Worm (Caenorhabditis elegans): Measurements from ENCODE around the gene aipr-1.

- TF ChIP-seq jun-1 (tag; optimal IDR thresholded peaks at IDR 0.05) (no peak), mdl-1 (tag; optimal IDR thresholded peaks at IDR 0.05) (no peak)
Observed at ce11 chrII:6629775-6630174, 35.7 kb upstream of the aipr-1 start.
